Worm (Caenorhabditis elegans): Measurements from ENCODE around the gene C46C2.2.

ce11 chrIV:9259687-9260086, 42.2 kb downstream of the C46C2.2 start, which contains the start of gene Y11D7A.10:
- TF ChIP-seq hmg-4 (GFP tag; optimal IDR thresholded peaks at IDR 0.05): no peak
- TF ChIP-seq F13C5.2 (tag; optimal IDR thresholded peaks at IDR 0.05): no peak
- TF ChIP-seq ama-1 (optimal IDR thresholded peaks at IDR 0.05): no peak
- no peak for TF ChIP-seq ets-7 (tag; optimal IDR thresholded peaks at IDR 0.05)
- no peak for TF ChIP-seq flt-1 (GFP tag; IDR thresholded peaks at IDR 0.05)
- no peak for TF ChIP-seq hmbx-1 (tag; optimal IDR thresholded peaks at IDR 0.05)

Data from whole organism, early embryonic.